Worm (Caenorhabditis elegans) whole organism, L4 larva: ENCODE data around the gene fbxa-143.

Experiments used
- gei-8 ChIP-seq: fragments of 200-800 bp; sonication (Bioruptor generic); optimal IDR thresholded peaks from 2 replicates; lab custom pipeline; 2018; ENCODE audit warnings: mild to moderate bottlenecking, missing genetic modification characterization, missing compliant biosample characterization
- mdt-29 ChIP-seq: fragments of 200-800 bp; sonication (Bioruptor generic); IDR thresholded peaks from 2 replicates; pipeline ENCODE4 v1.3.6; 2022; ENCODE audit warnings: missing genetic modification reagents, missing genetic modification characterization, missing compliant biosample characterization
- nhr-11 ChIP-seq: fragments of 150-350 bp; optimal IDR thresholded peaks from 2 replicates; lab custom pipeline; 2014; ENCODE audit warnings: missing biosample characterization, missing genetic modification characterization
- sdz-12 ChIP-seq: fragments of 200-800 bp; sonication (Bioruptor generic); optimal IDR thresholded peaks from 2 replicates; lab custom pipeline; 2018; ENCODE audit warnings: mild to moderate bottlenecking, missing genetic modification characterization, missing compliant biosample characterization

DNA sequence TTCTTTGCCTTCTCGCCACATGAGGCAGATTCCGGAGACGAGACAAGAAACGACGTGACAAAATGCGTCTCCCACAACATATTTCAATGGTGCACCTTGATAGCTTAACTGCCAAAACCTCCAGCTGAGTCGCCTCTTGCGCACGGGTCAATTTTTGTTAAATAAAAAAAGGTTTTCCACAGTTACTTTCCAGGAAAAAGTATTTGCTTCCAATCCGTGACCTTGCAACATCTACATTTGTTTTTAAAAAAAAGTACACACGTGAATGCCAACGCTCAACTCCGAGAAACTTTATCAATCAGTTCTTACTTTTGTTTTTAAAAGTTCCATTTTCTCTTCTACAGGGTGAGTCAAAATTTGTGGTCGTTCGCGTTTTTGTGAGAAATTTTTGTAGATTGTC lies 33.0 kb downstream of the fbxa-143 start, which contains the start of gene F22B8.7:
- TF ChIP-seq sdz-12 (no peak), nhr-11 (no peak), mdt-29 (GFP tag; lab: Robert Waterston, UW) (no peak), gei-8 (no peak)
